Fruit fly (Drosophila melanogaster) whole organism, adult: ENCODE results near the gene CG15824.

Experiments used
- CG14711 ChIP-seq: fragments of 200-800 bp; sonication (Bioruptor generic); optimal IDR thresholded peaks from 2 replicates; lab custom pipeline; 2018; ENCODE audit warnings: missing biosample characterization, mild to moderate bottlenecking, missing genetic modification characterization, moderate library complexity
- CG7045 ChIP-seq: fragments of 200-800 bp; sonication (Bioruptor generic); optimal IDR thresholded peaks from 2 replicates; lab custom pipeline; 2017; ENCODE audit warnings: missing biosample characterization, mild to moderate bottlenecking, missing genetic modification characterization
- Hr96 ChIP-seq: fragments of 200-800 bp; sonication (Bioruptor generic); optimal IDR thresholded peaks from 2 replicates; lab custom pipeline; 2016; ENCODE audit warnings: missing biosample characterization, missing genetic modification characterization
- cic ChIP-seq: fragments of 200-800 bp; sonication (Bioruptor generic); optimal IDR thresholded peaks from 2 replicates; lab custom pipeline; 2017; ENCODE audit warnings: missing biosample characterization, mild to moderate bottlenecking, missing genetic modification characterization, moderate library complexity
- cnc ChIP-seq, 2 experiments: fragments of >200 bp; optimal IDR thresholded peaks; 2 replicates each; lab custom pipeline; 2017
- pad ChIP-seq: fragments of 200-800 bp; sonication (Bioruptor generic); optimal IDR thresholded peaks from 3 replicates; lab custom pipeline; 2017; ENCODE audit warnings: missing biosample characterization, missing genetic modification characterization, mild to moderate bottlenecking, moderate library complexity, missing genetic modification reagents

dm6 chr2L:913850-914391, 29.0 kb upstream of the CG15824 start, which contains the start of gene GluRIIC:
- no peak for TF ChIP-seq cnc (optimal IDR thresholded peaks at IDR 0.05; lab: Kevin White, UChicago)
- TF ChIP-seq Hr96, result no peak
- TF ChIP-seq pad, result no peak
- no peak for TF ChIP-seq cic (GFP tag; lab: Kevin White, UChicago)
- TF ChIP-seq CG7045 (GFP tag; lab: Kevin White, UChicago), result no peak
- TF ChIP-seq CG14711 (tag; lab: Kevin White, UChicago), result no peak
